Fruit fly (Drosophila melanogaster): ENCODE measurements around the gene ham.

The ham gene

dm6 chr2L:18777442-18777841 is 15.3 kb downstream of the ham start:
- TF ChIP-seq Eip78C (GFP tag) (peak; percentile 32), CG11294 (GFP tag; IDR thresholded peaks at IDR 0.05) (no peak)

DNA sequence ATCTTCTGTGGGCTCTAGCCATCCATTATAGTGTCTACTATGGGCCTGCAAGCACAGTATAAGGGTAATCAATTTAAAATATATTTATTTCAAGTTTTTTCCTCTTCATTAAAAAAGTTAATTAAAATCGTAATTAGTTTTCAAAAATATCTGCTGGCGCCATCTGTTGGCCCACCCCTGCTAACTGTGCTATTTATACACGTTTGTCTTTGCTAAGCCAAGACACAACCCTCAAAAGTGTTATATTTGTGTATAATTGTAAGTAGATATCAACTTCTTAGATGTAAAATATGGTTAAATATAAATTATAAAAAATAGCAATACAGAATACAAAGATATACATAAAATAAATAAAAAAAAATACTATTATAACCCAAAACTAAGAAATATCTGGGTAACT is 16.1 kb downstream of the ham start:
- no peak for TF ChIP-seq CG34406 (GFP tag; optimal IDR thresholded peaks at IDR 0.05)
- peak; percentile 41 for TF ChIP-seq Eip78C (GFP tag)

DNA sequence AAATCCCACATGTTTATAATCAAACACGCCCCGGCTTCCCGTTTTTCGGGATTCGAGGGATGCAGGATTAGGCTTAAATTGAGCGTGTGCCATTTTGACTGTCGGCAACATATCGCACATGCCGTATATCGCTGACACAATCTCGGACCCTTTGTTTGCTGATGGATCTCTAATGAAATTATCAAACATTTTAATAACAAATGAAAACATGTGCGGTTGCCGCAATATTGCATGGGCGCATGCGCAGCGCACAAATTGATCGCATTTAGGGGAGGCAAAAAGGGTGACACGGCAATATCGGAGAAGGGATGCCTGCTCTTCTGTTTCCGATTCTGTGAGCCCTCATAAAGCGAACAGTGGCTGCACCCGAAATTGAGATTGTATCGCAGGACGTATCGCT is 17.4 kb downstream of the ham start:
- TF ChIP-seq Gug (GFP tag; IDR thresholded peaks at IDR 0.05) (no peak), CG11902 (GFP tag; optimal IDR thresholded peaks at IDR 0.05) (no peak), Blimp-1 (GFP tag; optimal IDR thresholded peaks at IDR 0.05) (no peak), CG32006 (GFP tag; optimal IDR thresholded peaks at IDR 0.05) (no peak), Eip75B (GFP tag; optimal IDR thresholded peaks at IDR 0.05) (no peak), CG6163 (GFP tag; IDR thresholded peaks at IDR 0.05) (no peak), Eip93F (GFP tag; optimal IDR thresholded peaks at IDR 0.05) (no peak), CG15336 (GFP tag; IDR thresholded peaks at IDR 0.05) (no peak), salr (GFP tag; optimal IDR thresholded peaks at IDR 0.05) (no peak), Ets21C (GFP tag; optimal IDR thresholded peaks at IDR 0.05) (no peak), fd85E (GFP tag; optimal IDR thresholded peaks at IDR 0.05) (no peak), CG8119 (GFP tag; IDR thresholded peaks at IDR 0.05) (no peak), CG11762 (GFP tag; optimal IDR thresholded peaks at IDR 0.05; ENCODE audit: insufficient read depth) (no peak), OdsH (GFP tag; optimal IDR thresholded peaks at IDR 0.05) (no peak), CG10631 (GFP tag; optimal IDR thresholded peaks at IDR 0.05) (no peak), vri (GFP tag; optimal IDR thresholded peaks at IDR 0.05) (no peak), Smox (GFP tag; optimal IDR thresholded peaks at IDR 0.05) (no peak)

DNA sequence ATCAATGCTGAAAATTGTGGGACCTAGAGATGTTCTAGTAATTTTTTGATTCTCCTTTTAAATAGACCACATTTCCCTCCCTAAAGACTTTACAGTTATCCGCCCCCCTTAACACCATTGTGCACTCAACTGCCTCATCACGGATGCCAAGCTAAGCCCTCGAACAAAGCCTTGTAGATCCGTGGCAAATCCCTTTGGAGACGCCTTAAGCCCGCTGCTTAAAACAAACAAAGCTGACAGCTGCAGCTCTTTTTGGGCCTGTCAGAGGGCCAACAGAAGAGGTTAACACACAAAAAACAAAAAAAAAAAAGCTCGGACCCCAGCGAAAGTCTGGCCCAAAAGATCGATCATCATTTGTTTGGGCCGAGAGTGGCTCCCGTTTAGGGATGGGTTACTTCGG is 24.9 kb downstream of the ham start:
- TF ChIP-seq Hr38 (GFP tag; optimal IDR thresholded peaks at IDR 0.05) (no peak), CG3032 (tag; optimal IDR thresholded peaks at IDR 0.05) (no peak), Met (GFP tag; optimal IDR thresholded peaks at IDR 0.05) (no peak), CG3919 (GFP tag; optimal IDR thresholded peaks at IDR 0.05) (no peak), CG11902 (GFP tag; optimal IDR thresholded peaks at IDR 0.05) (no peak), CG32006 (GFP tag; optimal IDR thresholded peaks at IDR 0.05) (no peak), acj6 (GFP tag; optimal IDR thresholded peaks at IDR 0.05) (no peak), svp (GFP tag) (no peak), CG6854 (GFP tag; optimal IDR thresholded peaks at IDR 0.05) (no peak), topi (GFP tag; optimal IDR thresholded peaks at IDR 0.05) (no peak), fd59A (GFP tag; optimal IDR thresholded peaks at IDR 0.05) (no peak), vri (GFP tag; optimal IDR thresholded peaks at IDR 0.05) (no peak), OdsH (GFP tag; optimal IDR thresholded peaks at IDR 0.05) (no peak), cyc (GFP tag; optimal IDR thresholded peaks at IDR 0.05) (no peak), CG11294 (GFP tag; IDR thresholded peaks at IDR 0.05) (no peak), dac (GFP tag; optimal IDR thresholded peaks at IDR 0.05) (no peak), ss (GFP tag; optimal IDR thresholded peaks at IDR 0.05) (no peak), Sox14 (GFP tag; optimal IDR thresholded peaks at IDR 0.05) (no peak), CG6792 (GFP tag; optimal IDR thresholded peaks at IDR 0.05) (no peak)

- TF ChIP-seq achi (GFP tag; optimal IDR thresholded peaks at IDR 0.05), result peak; percentile 43
- no peak for TF ChIP-seq CG31627 (GFP tag; optimal IDR thresholded peaks at IDR 0.05)
- TF ChIP-seq eg (GFP tag; IDR thresholded peaks at IDR 0.05), result peak; percentile 58; the same call in 1 of the 3 replicates
- TF ChIP-seq CG15336 (GFP tag; IDR thresholded peaks at IDR 0.05), result peak; percentile 75
- TF ChIP-seq OdsH (GFP tag; optimal IDR thresholded peaks at IDR 0.05), result peak; percentile 17
- TF ChIP-seq CG8119 (GFP tag; IDR thresholded peaks at IDR 0.05), result peak; percentile 64
- TF ChIP-seq dsx (GFP tag; optimal IDR thresholded peaks at IDR 0.05; ENCODE audit: poor library complexity, severe bottlenecking), result peak; percentile 40
- TF ChIP-seq Ets96B (tag; optimal IDR thresholded peaks at IDR 0.05), result peak; percentile 47
- peak; percentile 7 for TF ChIP-seq Eip75B (GFP tag; optimal IDR thresholded peaks at IDR 0.05)
- TF ChIP-seq Hr39 (GFP tag; optimal IDR thresholded peaks at IDR 0.05), result no peak
- peak; percentile 78 for TF ChIP-seq Eip78C (GFP tag)
- TF ChIP-seq CG10631 (GFP tag; optimal IDR thresholded peaks at IDR 0.05), result peak; percentile 27
- peak; percentile 25 for TF ChIP-seq CG4318 (GFP tag; optimal IDR thresholded peaks at IDR 0.05)
- no peak for TF ChIP-seq Hr38 (GFP tag; optimal IDR thresholded peaks at IDR 0.05)
- peak; percentile 41; the same call in 1 of the 3 replicates for TF ChIP-seq CG6163 (GFP tag; IDR thresholded peaks at IDR 0.05)
- peak; percentile 14 for TF ChIP-seq CG9139 (GFP tag; optimal IDR thresholded peaks at IDR 0.05)
- TF ChIP-seq CG3032 (tag; optimal IDR thresholded peaks at IDR 0.05), result peak; percentile 35
- peak; percentile 61 for TF ChIP-seq CG32006 (GFP tag; optimal IDR thresholded peaks at IDR 0.05)
- TF ChIP-seq CG6808 (GFP tag; optimal IDR thresholded peaks at IDR 0.05), result no peak
- TF ChIP-seq CG3919 (GFP tag; optimal IDR thresholded peaks at IDR 0.05), result peak; percentile 27
- no peak for TF ChIP-seq svp (GFP tag)
- TF ChIP-seq Met (GFP tag; optimal IDR thresholded peaks at IDR 0.05), result no peak
- peak; percentile 57 for TF ChIP-seq Hr4 (GFP tag; optimal IDR thresholded peaks at IDR 0.05)
- TF ChIP-seq fd85E (GFP tag; optimal IDR thresholded peaks at IDR 0.05), result no peak
These were observed 25.6 kb downstream of the ham start for dm6 chr2L:18767137-18767536.

Measured in whole organism, prepupa.